Fruit fly (Drosophila melanogaster): ENCODE measurements around the gene ATPsynGL.

DNA sequence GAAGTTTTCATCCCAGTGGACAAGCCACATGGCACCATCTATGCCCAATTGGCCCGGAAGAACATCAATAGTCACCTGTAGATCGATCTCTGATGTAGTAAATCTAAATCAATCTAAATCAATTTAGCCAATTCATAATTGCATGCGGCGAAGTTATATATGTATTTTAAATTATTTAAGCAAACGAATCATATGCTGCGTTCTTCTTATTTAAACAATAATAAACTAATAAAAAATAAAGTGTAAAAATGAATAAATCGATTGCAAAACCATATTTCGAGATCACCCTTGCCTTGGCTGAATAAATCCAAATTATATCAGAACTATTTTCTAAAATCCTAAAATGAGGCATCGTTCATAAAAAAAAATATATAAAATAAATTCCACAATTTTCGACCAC, 34.1 kb downstream of the ATPsynGL start, which contains the start of gene CG7164:
- TF ChIP-seq h (optimal IDR thresholded peaks at IDR 0.05) (no peak), psq (optimal IDR thresholded peaks at IDR 0.05) (no peak), insv (optimal IDR thresholded peaks at IDR 0.05) (no peak), Sin3A (optimal IDR thresholded peaks at IDR 0.05) (no peak), ttk (optimal IDR thresholded peaks at IDR 0.05) (no peak), Myc (optimal IDR thresholded peaks at IDR 0.05) (no peak)
